Fruit fly (Drosophila melanogaster): ENCODE data around the gene CG12689.

DNA sequence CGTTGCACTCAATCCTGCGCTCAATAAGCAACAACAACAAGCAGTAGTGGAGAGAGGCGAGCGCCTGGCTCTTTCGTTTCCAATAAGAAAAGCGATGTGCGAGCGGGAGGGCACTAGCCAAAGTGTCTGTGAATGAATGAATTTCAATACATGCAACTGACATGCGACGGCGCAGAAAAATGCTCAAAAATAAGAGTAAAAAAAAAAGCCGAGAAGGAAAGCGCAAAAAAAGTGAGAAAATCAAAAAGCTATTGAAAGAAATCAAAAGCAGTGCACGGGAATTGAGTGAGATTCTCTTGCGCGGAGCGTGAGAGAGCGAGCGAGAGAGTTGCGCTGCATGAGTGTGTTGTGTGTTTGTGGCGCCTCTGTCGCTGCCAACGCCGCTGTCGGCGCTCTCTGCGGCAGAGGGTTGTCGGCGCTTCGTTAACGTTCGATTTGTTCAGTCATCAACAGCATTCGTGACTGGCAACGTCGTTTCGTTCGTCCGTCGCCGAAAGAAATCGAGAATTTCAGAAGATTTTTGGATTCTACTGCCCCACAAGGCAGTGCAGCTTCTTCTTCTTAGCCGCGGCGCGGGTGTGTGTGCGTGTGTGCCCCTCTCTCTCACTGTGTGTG, 22.2 kb upstream of the CG12689 start, which contains the start of gene ct:
- TF ChIP-seq cnc (optimal IDR thresholded peaks at IDR 0.05) (no peak), Clk (GFP tag; optimal IDR thresholded peaks at IDR 0.05) (no peak), tj (GFP tag; optimal IDR thresholded peaks at IDR 0.05) (peak; percentile 17), CG11617 (GFP tag; optimal IDR thresholded peaks at IDR 0.05) (no peak), Hr96 (GFP tag; optimal IDR thresholded peaks at IDR 0.05) (no peak), kay (GFP tag; ENCODE audit: borderline replicate concordance) (peak; percentile 13), bab1 (GFP tag; optimal IDR thresholded peaks at IDR 0.05) (no peak), CG1620 (GFP tag; optimal IDR thresholded peaks at IDR 0.05) (no peak), CG12768 (GFP tag; optimal IDR thresholded peaks at IDR 0.05) (no peak), toe (GFP tag; optimal IDR thresholded peaks at IDR 0.05) (no peak), CG7045 (GFP tag; optimal IDR thresholded peaks at IDR 0.05) (no peak), CG14711 (tag; optimal IDR thresholded peaks at IDR 0.05) (peak; percentile 53), CG5204 (GFP tag; optimal IDR thresholded peaks at IDR 0.05) (no peak), ovo (GFP tag; optimal IDR thresholded peaks at IDR 0.05) (no peak)

All from whole organism, adult.